Worm (Caenorhabditis elegans) whole organism, mixed stage, embryonic: ENCODE data around the gene Y69A2AR.46.

Experiments
- ces-1 ChIP-seq: fragments of 150-350 bp; optimal IDR thresholded peaks from 2 replicates; lab custom pipeline; 2014; ENCODE audit warnings: missing biosample characterization, missing genetic modification reagents, missing genetic modification characterization
- cnd-1 ChIP-seq: fragments of 200-800 bp; sonication (Bioruptor generic); optimal IDR thresholded peaks from 2 replicates; lab custom pipeline; 2018; ENCODE audit warnings: mild to moderate bottlenecking, missing genetic modification characterization, missing compliant biosample characterization
- elt-1 ChIP-seq: sonication (generic microtip); optimal IDR thresholded peaks from 2 replicates; lab custom pipeline; 2017; ENCODE audit warnings: missing genetic modification characterization, mild to moderate bottlenecking, missing compliant biosample characterization, antibody characterized with exemption, moderate library complexity, borderline replicate concordance; ENCODE audit not compliant: insufficient read depth
- elt-3 ChIP-seq: fragments of 150-350 bp; optimal IDR thresholded peaks from 2 replicates; lab custom pipeline; 2014; ENCODE audit warnings: missing biosample characterization, missing genetic modification characterization
- flh-1 ChIP-seq: fragments of 200-800 bp; sonication (Bioruptor generic); optimal IDR thresholded peaks from 2 replicates; lab custom pipeline; 2018; ENCODE audit warnings: mild to moderate bottlenecking, missing genetic modification characterization, moderate library complexity, missing compliant biosample characterization
- mls-2 ChIP-seq: sonication (generic microtip); optimal IDR thresholded peaks from 2 replicates; lab custom pipeline; 2016; ENCODE audit warnings: mild to moderate bottlenecking, missing genetic modification characterization, moderate library complexity, missing compliant biosample characterization
- nhr-2 ChIP-seq: fragments of 150-350 bp; optimal IDR thresholded peaks from 2 replicates; lab custom pipeline; 2014; ENCODE audit warnings: missing biosample characterization, missing genetic modification characterization
- nhr-237 ChIP-seq: fragments of 150-350 bp; optimal IDR thresholded peaks from 2 replicates; lab custom pipeline; 2014; ENCODE audit warnings: missing biosample characterization, missing genetic modification characterization
- snpc-4 ChIP-seq: fragments of 150-350 bp; optimal IDR thresholded peaks from 2 replicates; lab custom pipeline; 2014; ENCODE audit warnings: missing biosample characterization, missing genetic modification characterization
- sptf-1 ChIP-seq: sonication (generic microtip); optimal IDR thresholded peaks from 2 replicates; lab custom pipeline; 2017; ENCODE audit warnings: mild to moderate bottlenecking, missing genetic modification characterization, moderate library complexity, missing compliant biosample characterization
- unc-62 ChIP-seq: fragments of 150-350 bp; optimal IDR thresholded peaks from 2 replicates; lab custom pipeline; 2014; ENCODE audit warnings: missing biosample characterization, missing genetic modification reagents, missing genetic modification characterization
- zip-8 ChIP-seq: fragments of 150-350 bp; optimal IDR thresholded peaks from 2 replicates; lab custom pipeline; 2014; ENCODE audit warnings: missing biosample characterization, missing genetic modification characterization
- ztf-11 ChIP-seq: fragments of 150-350 bp; optimal IDR thresholded peaks from 2 replicates; lab custom pipeline; 2014; ENCODE audit warnings: missing biosample characterization, missing genetic modification characterization

DNA sequence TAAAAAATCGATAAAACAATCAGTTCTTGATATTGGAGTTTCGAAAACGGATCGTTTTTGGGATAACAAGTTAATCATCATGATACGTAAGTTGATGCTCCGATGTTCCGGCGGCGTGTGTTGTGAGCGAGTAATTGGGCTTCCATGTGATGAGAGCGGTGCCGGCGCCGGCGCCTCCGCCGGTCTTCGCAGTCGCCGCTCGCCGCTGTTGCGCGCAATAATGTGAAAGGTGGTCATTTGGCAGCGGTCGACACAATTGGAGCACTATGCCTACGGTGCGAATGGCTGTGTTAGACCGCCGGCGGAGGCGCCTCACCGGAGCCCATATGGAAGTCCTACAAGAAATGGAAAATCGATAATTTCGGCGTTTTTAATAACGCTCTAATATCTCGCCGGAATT, 9.6 kb upstream of the Y69A2AR.46 start:
- TF ChIP-seq elt-3, result no peak
- no peak for TF ChIP-seq cnd-1
- TF ChIP-seq ztf-11 (tag; lab: Kevin White, UChicago), result no peak
- no peak for TF ChIP-seq sptf-1 (tag; lab: Kevin White, UChicago)
- no peak for TF ChIP-seq flh-1 (GFP tag; lab: Kevin White, UChicago)
- no peak for TF ChIP-seq snpc-4 (tag; lab: Kevin White, UChicago)
- TF ChIP-seq zip-8 (tag; lab: Kevin White, UChicago), result no peak
- no peak for TF ChIP-seq ces-1 (GFP tag; lab: Kevin White, UChicago)
- TF ChIP-seq elt-1 (tag; lab: Kevin White, UChicago), result no peak
- no peak for TF ChIP-seq nhr-2 (tag; lab: Kevin White, UChicago)
- TF ChIP-seq nhr-237 (tag; lab: Kevin White, UChicago), result no peak
- TF ChIP-seq unc-62, result no peak
- no peak for TF ChIP-seq mls-2 (tag; lab: Kevin White, UChicago)
